Fruit fly (Drosophila melanogaster) whole organism, adult: ENCODE measurements around the gene InR.
A peak's percentile ranks its signal among the peaks of the same experiment; 100 is the strongest.

Experiments
- CG12768 ChIP-seq: fragments of 200-800 bp; sonication (Bioruptor generic); optimal IDR thresholded peaks from 2 replicates; lab custom pipeline; 2017; ENCODE audit warnings: missing biosample characterization, missing genetic modification characterization, mild to moderate bottlenecking, moderate library complexity, missing genetic modification reagents
- CG1620 ChIP-seq: fragments of 200-800 bp; sonication (Bioruptor generic); optimal IDR thresholded peaks from 2 replicates; lab custom pipeline; 2016; ENCODE audit warnings: missing biosample characterization, missing genetic modification characterization
- CG7101 ChIP-seq: fragments of 200-800 bp; sonication (Bioruptor generic); optimal IDR thresholded peaks from 2 replicates; lab custom pipeline; 2018; ENCODE audit warnings: missing biosample characterization, mild to moderate bottlenecking, missing genetic modification characterization, moderate library complexity
- Clk ChIP-seq: fragments of 200-800 bp; sonication (Bioruptor generic); optimal IDR thresholded peaks from 2 replicates; lab custom pipeline; 2017; ENCODE audit warnings: missing biosample characterization, missing genetic modification characterization
- bab1 ChIP-seq: fragments of 200-800 bp; sonication (Bioruptor generic); optimal IDR thresholded peaks from 3 replicates; lab custom pipeline; 2019; ENCODE audit warnings: missing biosample characterization, mild to moderate bottlenecking, missing genetic modification characterization, moderate library complexity
- cic ChIP-seq: fragments of 200-800 bp; sonication (Bioruptor generic); optimal IDR thresholded peaks from 2 replicates; lab custom pipeline; 2017; ENCODE audit warnings: missing biosample characterization, mild to moderate bottlenecking, missing genetic modification characterization, moderate library complexity

- no peak for TF ChIP-seq Clk (GFP tag; lab: Kevin White, UChicago)
- peak; percentile 65 for TF ChIP-seq CG12768 (GFP tag; lab: Kevin White, UChicago)
- no peak for TF ChIP-seq CG7101 (tag; lab: Kevin White, UChicago)
- TF ChIP-seq CG1620 (GFP tag; lab: Kevin White, UChicago) = no peak
- TF ChIP-seq bab1 = no peak
- peak; percentile 95 for TF ChIP-seq cic (GFP tag; lab: Kevin White, UChicago)
Measured at dm6 chr3R:21582637-21583036, 36.5 kb downstream of the InR start.
